Fruit fly (Drosophila melanogaster) whole organism, embryonic: ENCODE data around the gene CG46396.

Source experiments
- CG10267 ChIP-seq: fragments of 200-800 bp; sonication (Bioruptor generic); optimal IDR thresholded peaks from 2 replicates; lab custom pipeline; 2018; ENCODE audit warnings: missing biosample characterization, mild to moderate bottlenecking, missing genetic modification characterization, moderate library complexity
- CG4707 ChIP-seq: fragments of 200-800 bp; sonication (Bioruptor generic); optimal IDR thresholded peaks from 2 replicates; lab custom pipeline; 2018; ENCODE audit warnings: missing biosample characterization, mild to moderate bottlenecking, missing genetic modification characterization, moderate library complexity
- Ets65A ChIP-seq: fragments of 200-800 bp; sonication (Bioruptor generic); peaks from one replicate; lab custom pipeline; 2016; ENCODE audit warnings: missing biosample characterization, missing genetic modification characterization
- lola ChIP-seq, 3 experiments: fragments of >200 bp in 2 of 3; fragments of 200-800 bp in 1 of 3; sonication (Bioruptor generic) in 1 of 3; optimal IDR thresholded peaks; 2 replicates each; lab custom pipeline; 2017 to 2019; ENCODE audit warnings: missing biosample characterization in 3 of 3, missing genetic modification characterization in 3 of 3, mild to moderate bottlenecking in 1 of 3, moderate library complexity in 1 of 3
- ranshi ChIP-seq: fragments of 200-800 bp; sonication (Bioruptor generic); IDR thresholded peaks from 2 replicates; pipeline ENCODE4 v1.3.6; 2022; ENCODE audit warnings: missing biosample characterization, missing genetic modification characterization
- ttk ChIP-seq: fragments of 200-800 bp; sonication (Bioruptor generic); IDR thresholded peaks from 2 replicates; pipeline ENCODE4 v2.1.2; 2022; ENCODE audit warnings: missing biosample characterization, missing genetic modification characterization

DNA sequence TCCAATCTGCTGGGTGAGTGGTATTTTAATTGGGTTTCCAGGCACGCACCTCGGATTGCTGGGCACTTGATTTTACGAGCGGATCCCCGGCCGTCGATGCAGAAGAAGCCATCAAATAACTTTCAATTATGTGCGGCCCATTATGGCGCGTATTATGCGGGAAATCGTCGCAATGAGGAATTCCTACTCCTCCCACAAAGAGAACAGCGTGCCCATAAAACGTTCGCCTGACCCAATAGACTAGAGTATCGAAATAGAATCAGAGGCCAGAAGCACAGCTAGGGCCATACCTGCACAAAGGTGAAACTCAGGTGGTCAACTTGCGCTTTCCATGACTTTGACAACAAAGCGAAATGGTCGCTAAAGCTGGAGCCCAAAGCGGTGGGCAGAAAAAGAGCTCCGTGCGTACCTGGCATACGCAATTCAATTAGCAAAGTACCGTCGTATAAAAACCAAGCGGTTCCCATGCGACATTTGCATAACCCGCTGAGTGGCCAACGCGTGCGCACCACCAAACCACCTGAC is 26.0 kb downstream of the CG46396 start, which contains the start of gene Osi18:
- TF ChIP-seq lola (GFP tag; optimal IDR thresholded peaks at IDR 0.05; lab: Kevin White, UChicago): no peak
- TF ChIP-seq ranshi: no peak
- no peak for TF ChIP-seq CG4707 (GFP tag; lab: Kevin White, UChicago)
- TF ChIP-seq Ets65A (GFP tag; lab: Kevin White, UChicago): no peak
- TF ChIP-seq CG10267: no peak
- TF ChIP-seq ttk (GFP tag; lab: Robert Waterston, UW): no peak
